Fruit fly (Drosophila melanogaster) Kc167 (cell line): ENCODE measurements around the gene TyrRS.

Experiments
- h ChIP-seq: fragments of >200 bp; optimal IDR thresholded peaks from 3 replicates; lab custom pipeline; 2018; ENCODE audit warnings: missing external identifiers
- psq ChIP-seq: fragments of >200 bp; optimal IDR thresholded peaks from 2 replicates; lab custom pipeline; 2017; ENCODE audit warnings: missing external identifiers

DNA sequence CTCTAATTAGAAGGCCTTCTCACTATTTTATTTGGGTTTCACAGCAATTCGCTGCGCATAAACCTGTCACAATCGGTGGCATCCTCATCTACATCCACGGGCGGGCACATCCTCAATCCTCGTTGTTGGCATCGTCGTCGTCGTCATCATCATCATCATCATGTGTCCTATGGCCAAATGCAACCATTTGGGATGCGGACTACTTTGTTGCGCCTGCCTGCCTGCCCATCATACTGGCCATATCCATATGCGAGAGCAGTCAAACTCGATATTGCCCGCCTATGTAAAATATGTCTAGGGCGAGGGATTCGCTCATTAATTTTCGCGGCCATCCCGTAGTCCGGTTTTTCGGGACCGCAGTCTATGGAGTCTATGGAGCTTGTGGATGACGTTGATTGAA lies 18.2 kb upstream of the TyrRS start:
- no peak for TF ChIP-seq h (lab: Kevin White, UChicago)
- TF ChIP-seq psq (lab: Kevin White, UChicago), result no peak
